Fruit fly (Drosophila melanogaster) whole organism, pupa: Measurements from ENCODE around the gene CG7059.

Experiments used
- CG10348 ChIP-seq: fragments of 200-800 bp; sonication (Bioruptor generic); IDR thresholded peaks from 2 replicates; pipeline ENCODE4 v1.3.6; 2022; ENCODE audit warnings: missing biosample characterization, missing genetic modification characterization
- CG12605 ChIP-seq: fragments of 200-800 bp; sonication (Bioruptor generic); IDR thresholded peaks from 2 replicates; pipeline ENCODE4 v1.3.6; 2022; ENCODE audit warnings: missing biosample characterization, missing genetic modification characterization
- CG13204 ChIP-seq: fragments of 200-800 bp; sonication (Bioruptor generic); optimal IDR thresholded peaks from 2 replicates; lab custom pipeline; 2018; ENCODE audit warnings: missing biosample characterization, mild to moderate bottlenecking, missing genetic modification characterization, moderate library complexity
- CG14655 ChIP-seq: fragments of 200-800 bp; sonication (Bioruptor generic); optimal IDR thresholded peaks from 3 replicates; lab custom pipeline; 2017; ENCODE audit warnings: mild to moderate bottlenecking, missing biosample characterization, missing genetic modification reagents, missing genetic modification characterization
- CG15710 ChIP-seq: fragments of 200-800 bp; sonication (Bioruptor generic); optimal IDR thresholded peaks from 2 replicates; lab custom pipeline; 2018; ENCODE audit warnings: missing biosample characterization, mild to moderate bottlenecking, missing genetic modification characterization, moderate library complexity
- CG17806 ChIP-seq: fragments of 200-800 bp; sonication (Bioruptor generic); optimal IDR thresholded peaks from 2 replicates; lab custom pipeline; 2018; ENCODE audit warnings: missing biosample characterization, mild to moderate bottlenecking, missing genetic modification characterization, moderate library complexity
- CG32121 ChIP-seq: fragments of 200-800 bp; sonication (Bioruptor generic); IDR thresholded peaks from 2 replicates; pipeline ENCODE4 v1.3.6; 2022; ENCODE audit warnings: missing biosample characterization, missing genetic modification characterization
- CG34367 ChIP-seq: fragments of 200-800 bp; sonication (Bioruptor generic); optimal IDR thresholded peaks from 2 replicates; lab custom pipeline; 2018; ENCODE audit warnings: missing biosample characterization, mild to moderate bottlenecking, missing genetic modification characterization
- CG4496 ChIP-seq: fragments of 200-800 bp; sonication (Bioruptor generic); IDR thresholded peaks from 3 replicates; pipeline ENCODE4 v1.3.6; 2022; ENCODE audit warnings: missing biosample characterization, missing genetic modification characterization
- CG8159 ChIP-seq: fragments of 200-800 bp; sonication (Bioruptor generic); optimal IDR thresholded peaks from 3 replicates; lab custom pipeline; 2018; ENCODE audit warnings: missing biosample characterization, mild to moderate bottlenecking, missing genetic modification characterization, moderate library complexity
- CG8301 ChIP-seq: fragments of 200-800 bp; sonication (Bioruptor generic); optimal IDR thresholded peaks from 2 replicates; lab custom pipeline; 2018; ENCODE audit warnings: missing biosample characterization, mild to moderate bottlenecking, missing genetic modification characterization
- CG9948 ChIP-seq: fragments of 200-800 bp; sonication (Bioruptor generic); optimal IDR thresholded peaks from 2 replicates; lab custom pipeline; 2018; ENCODE audit warnings: missing biosample characterization, mild to moderate bottlenecking, missing genetic modification characterization, moderate library complexity
- D1 ChIP-seq: fragments of 200-800 bp; sonication (Bioruptor generic); optimal IDR thresholded peaks from 2 replicates; lab custom pipeline; 2018; ENCODE audit warnings: missing biosample characterization, mild to moderate bottlenecking, missing genetic modification characterization, moderate library complexity
- EcR ChIP-seq: fragments of 200-800 bp; sonication (Bioruptor generic); optimal IDR thresholded peaks from 3 replicates; lab custom pipeline; 2019; ENCODE audit warnings: missing biosample characterization, missing genetic modification characterization, mild to moderate bottlenecking, moderate library complexity, missing genetic modification reagents
- Ets98B ChIP-seq: fragments of 200-800 bp; sonication (Bioruptor generic); IDR thresholded peaks from 2 replicates; pipeline ENCODE4 v1.3.6; 2022; ENCODE audit warnings: missing biosample characterization, missing genetic modification characterization
- Pif1A ChIP-seq: fragments of 200-800 bp; sonication (Bioruptor generic); optimal IDR thresholded peaks from 3 replicates; lab custom pipeline; 2016; ENCODE audit warnings: missing biosample characterization, missing genetic modification characterization
- Pif1B ChIP-seq: fragments of 200-800 bp; sonication (Bioruptor generic); optimal IDR thresholded peaks from 3 replicates; lab custom pipeline; 2016; ENCODE audit warnings: missing biosample characterization, missing genetic modification characterization
- Snoo ChIP-seq: fragments of 200-800 bp; sonication (Bioruptor generic); optimal IDR thresholded peaks from 3 replicates; lab custom pipeline; 2017; ENCODE audit warnings: missing biosample characterization, mild to moderate bottlenecking, missing genetic modification characterization, inconsistent platforms
- fd96Ca ChIP-seq: fragments of 200-800 bp; sonication (Bioruptor generic); IDR thresholded peaks from 3 replicates; pipeline ENCODE4 v1.3.6; 2022; ENCODE audit warnings: missing biosample characterization, missing genetic modification characterization
- gl ChIP-seq: fragments of 200-800 bp; sonication (Bioruptor generic); optimal IDR thresholded peaks from 2 replicates; lab custom pipeline; 2018; ENCODE audit warnings: missing biosample characterization, mild to moderate bottlenecking, missing genetic modification characterization
- rn ChIP-seq: fragments of 200-800 bp; sonication (Bioruptor generic); IDR thresholded peaks from 2 replicates; pipeline ENCODE4 v1.3.6; 2022; ENCODE audit warnings: missing biosample characterization, missing genetic modification characterization

CG7059 gene

DNA sequence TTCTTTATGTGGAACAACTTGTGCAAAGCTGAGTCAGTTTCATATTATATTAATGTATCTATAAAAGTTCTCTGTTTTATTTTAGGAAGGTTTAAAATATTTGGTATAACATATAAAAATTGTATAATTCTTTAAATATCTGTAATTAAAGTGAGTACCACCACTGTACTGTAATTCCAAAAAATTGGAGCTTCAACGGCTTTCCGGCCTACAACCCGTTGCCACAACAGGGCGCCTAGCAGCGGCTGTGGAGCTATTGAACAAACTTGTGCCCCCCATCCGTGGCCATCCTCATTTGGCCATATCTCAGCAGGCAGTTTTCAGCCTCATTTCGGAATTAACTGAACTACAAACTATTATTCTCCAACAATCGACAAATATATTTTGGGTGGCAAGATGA is 16.1 kb downstream of the CG7059 start, which contains the start of gene CG13855:
CG13855 (plus strand) TSS at position 301 of the 400 bp plus-strand sequence.
- TF ChIP-seq D1 (tag; lab: Kevin White, UChicago) (no peak), fd96Ca (GFP tag; lab: Robert Waterston, UW) (no peak), Snoo (tag; lab: Kevin White, UChicago) (no peak), CG10348 (GFP tag; lab: Robert Waterston, UW) (no peak), rn (GFP tag; lab: Robert Waterston, UW) (no peak), CG32121 (GFP tag; lab: Robert Waterston, UW) (no peak), CG34367 (tag; lab: Kevin White, UChicago) (no peak)

dm6 chr3R:22410537-22411360 is 21.2 kb downstream of the CG7059 start, which contains the start of the genes CG13850 and lqfR:
Gene CG13850 (minus strand): TSS chr3R:22410915.
Gene lqfR (plus strand): TSS chr3R:22411301.
- TF ChIP-seq CG32121 (GFP tag; lab: Robert Waterston, UW) (peak; percentile 45; the same call in 1 of the 2 replicates), CG17806 (peak; percentile 20), Snoo (tag; lab: Kevin White, UChicago) (peak; percentile 70), fd96Ca (GFP tag; lab: Robert Waterston, UW) (peak; percentile 70), CG10348 (GFP tag; lab: Robert Waterston, UW) (0 out of 2 replicates have a peak, but pooled peaks have one; percentile 14), CG9948 (tag; lab: Kevin White, UChicago) (peak; percentile 35), CG15710 (tag; lab: Kevin White, UChicago) (peak; percentile 64), Pif1B (GFP tag; lab: Kevin White, UChicago) (peak; percentile 14), D1 (tag; lab: Kevin White, UChicago) (no peak), rn (GFP tag; lab: Robert Waterston, UW) (0 out of 2 replicates have a peak, but pooled peaks have one; percentile 9), Pif1A (GFP tag; lab: Kevin White, UChicago) (no peak), CG13204 (GFP tag; lab: Kevin White, UChicago) (no peak), CG8159 (peak; percentile 62)

- no peak for TF ChIP-seq rn (GFP tag; lab: Robert Waterston, UW)
Measured at dm6 chr3R:22411879-22412587, 22.5 kb downstream of the CG7059 start.

- TF ChIP-seq CG15710 (tag; lab: Kevin White, UChicago) (no peak), CG4496 (0 out of 3 replicates have a peak, but pooled peaks have one; percentile 29)
- TF ChIP-seq, all 21 proteins: peak for 1
Measured at dm6 chr3R:22420911-22421310, 31.3 kb downstream of the CG7059 start, which contains the start of the genes Nop56 and mats. Gene Nop56 (minus strand): TSS chr3R:22421068. Gene mats (plus strand): TSS chr3R:22421161.

- TF ChIP-seq fd96Ca (GFP tag; lab: Robert Waterston, UW): no peak
- peak; percentile 86 for TF ChIP-seq CG4496
- peak; percentile 43 for TF ChIP-seq CG17806
- TF ChIP-seq CG10348 (GFP tag; lab: Robert Waterston, UW): 0 out of 2 replicates have a peak, but pooled peaks have one; percentile 32
- TF ChIP-seq CG8159: peak; percentile 55
- TF ChIP-seq CG15710 (tag; lab: Kevin White, UChicago): peak; percentile 70
- no peak for TF ChIP-seq CG8301 (tag; lab: Kevin White, UChicago)
- peak; percentile 71 for TF ChIP-seq Pif1B (GFP tag; lab: Kevin White, UChicago)
- no peak for TF ChIP-seq CG14655 (GFP tag; lab: Kevin White, UChicago)
- TF ChIP-seq CG32121 (GFP tag; lab: Robert Waterston, UW): peak; percentile 60; the same call in 1 of the 2 replicates
- peak; percentile 70 for TF ChIP-seq Ets98B
- TF ChIP-seq Pif1A (GFP tag; lab: Kevin White, UChicago): peak; percentile 74
- TF ChIP-seq CG13204 (GFP tag; lab: Kevin White, UChicago): no peak
- TF ChIP-seq EcR (GFP tag; lab: Kevin White, UChicago): no peak
- TF ChIP-seq gl (tag; lab: Kevin White, UChicago): no peak
- TF ChIP-seq CG9948 (tag; lab: Kevin White, UChicago): peak; percentile 49
- peak; percentile 23 for TF ChIP-seq CG34367 (tag; lab: Kevin White, UChicago)
- TF ChIP-seq rn (GFP tag; lab: Robert Waterston, UW): no peak
- TF ChIP-seq CG12605: peak; percentile 61
- peak; percentile 87 for TF ChIP-seq Snoo (tag; lab: Kevin White, UChicago)
- no peak for TF ChIP-seq D1 (tag; lab: Kevin White, UChicago)
Measured at dm6 chr3R:22421618-22422017, 32.0 kb downstream of the CG7059 start.

DNA sequence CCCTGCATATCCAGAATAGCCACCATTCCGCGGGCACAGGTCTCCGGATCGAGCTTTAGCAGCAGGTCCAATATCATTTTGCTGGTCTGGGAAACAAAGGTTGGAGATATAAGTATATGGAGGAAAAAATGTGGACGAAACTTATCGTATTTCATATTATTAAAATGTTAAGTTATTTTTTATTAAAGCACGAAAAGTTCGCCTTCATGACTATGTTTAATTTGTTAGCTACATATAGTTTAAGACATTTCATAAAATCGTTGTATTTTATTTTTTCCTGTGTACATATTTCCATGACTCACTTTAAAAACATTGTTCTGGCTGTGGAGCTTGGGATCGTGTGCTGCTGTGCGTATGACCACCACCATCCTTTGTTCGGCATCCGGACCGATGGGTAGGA is 34.4 kb downstream of the CG7059 start:
- TF ChIP-seq Pif1A (GFP tag; lab: Kevin White, UChicago): no peak
- no peak for TF ChIP-seq CG14655 (GFP tag; lab: Kevin White, UChicago)
- TF ChIP-seq EcR (GFP tag; lab: Kevin White, UChicago): peak; percentile 30
- TF ChIP-seq CG4496: 0 out of 3 replicates have a peak, but pooled peaks have one; percentile 37
- peak; percentile 30 for TF ChIP-seq Snoo (tag; lab: Kevin White, UChicago)
- TF ChIP-seq CG10348 (GFP tag; lab: Robert Waterston, UW): no peak
- no peak for TF ChIP-seq rn (GFP tag; lab: Robert Waterston, UW)
- TF ChIP-seq gl (tag; lab: Kevin White, UChicago): no peak
- no peak for TF ChIP-seq Pif1B (GFP tag; lab: Kevin White, UChicago)
- TF ChIP-seq CG12605: 0 out of 2 replicates have a peak, but pooled peaks have one; percentile 34
- no peak for TF ChIP-seq CG13204 (GFP tag; lab: Kevin White, UChicago)
- TF ChIP-seq Ets98B: no peak
- peak; percentile 45 for TF ChIP-seq CG34367 (tag; lab: Kevin White, UChicago)
- TF ChIP-seq CG9948 (tag; lab: Kevin White, UChicago): peak; percentile 50
- TF ChIP-seq CG8301 (tag; lab: Kevin White, UChicago): no peak
- peak; percentile 63 for TF ChIP-seq CG15710 (tag; lab: Kevin White, UChicago)
- TF ChIP-seq CG17806: peak; percentile 58
- no peak for TF ChIP-seq CG32121 (GFP tag; lab: Robert Waterston, UW)
- TF ChIP-seq fd96Ca (GFP tag; lab: Robert Waterston, UW): no peak
- no peak for TF ChIP-seq D1 (tag; lab: Kevin White, UChicago)
- peak; percentile 66 for TF ChIP-seq CG8159
